Worm (Caenorhabditis elegans) whole organism, L1 larva: Measurements from ENCODE around the gene T28A8.2.

Experiments used
- Y116A8C.19 ChIP-seq: sonication (generic microtip); optimal IDR thresholded peaks from 2 replicates; lab custom pipeline; 2016; ENCODE audit warnings: missing compliant biosample characterization, missing genetic modification characterization, borderline replicate concordance
- alr-1 ChIP-seq: fragments of 200-800 bp; sonication (Bioruptor generic); optimal IDR thresholded peaks from 2 replicates; lab custom pipeline; 2018; ENCODE audit warnings: borderline replicate concordance, mild to moderate bottlenecking, missing genetic modification characterization, missing compliant biosample characterization
- aly-2 ChIP-seq: fragments of 150-350 bp; optimal IDR thresholded peaks from 2 replicates; lab custom pipeline; 2014; ENCODE audit warnings: missing biosample characterization, missing genetic modification characterization
- ama-1 ChIP-seq: fragments of 150-350 bp; optimal IDR thresholded peaks from 2 replicates; lab custom pipeline; 2014
- blmp-1 ChIP-seq: fragments of 150-350 bp; optimal IDR thresholded peaks from 2 replicates; lab custom pipeline; 2014; ENCODE audit warnings: missing biosample characterization, missing genetic modification characterization
- ceh-90 ChIP-seq: sonication (generic microtip); optimal IDR thresholded peaks from 2 replicates; lab custom pipeline; 2016; ENCODE audit warnings: missing genetic modification characterization, missing compliant biosample characterization
- efl-1 ChIP-seq, 4 experiments: fragments of 150-350 bp; optimal IDR thresholded peaks in 3 of 4; peaks in 1 of 4; 1 replicate in 1 of 4; 2 replicates in 3 of 4; lab custom pipeline; 2014; ENCODE audit warnings: missing biosample characterization in 2 of 4, missing genetic modification characterization in 2 of 4, missing genetic modification reagents in 2 of 4
- elt-3 ChIP-seq, 6 experiments: fragments of 150-350 bp in 1 of 6; sonication (generic microtip); optimal IDR thresholded peaks; 2 replicates each; lab custom pipeline; 2017 to 2018; ENCODE audit warnings: missing biosample characterization in 6 of 6, missing genetic modification characterization in 6 of 6, inconsistent platforms in 1 of 6
- fkh-10 ChIP-seq: sonication (generic microtip); optimal IDR thresholded peaks from 2 replicates; lab custom pipeline; 2017; ENCODE audit warnings: missing biosample characterization, missing genetic modification reagents, missing genetic modification characterization
- hpl-2 ChIP-seq: fragments of 150-350 bp; optimal IDR thresholded peaks from 2 replicates; lab custom pipeline; 2014; ENCODE audit warnings: missing biosample characterization, missing genetic modification reagents, missing genetic modification characterization
- irx-1 ChIP-seq: sonication (generic microtip); optimal IDR thresholded peaks from 2 replicates; lab custom pipeline; 2016; ENCODE audit warnings: missing genetic modification characterization, missing compliant biosample characterization
- lin-14 ChIP-seq: fragments of 200-800 bp; sonication (Bioruptor generic); optimal IDR thresholded peaks from 2 replicates; lab custom pipeline; 2018; ENCODE audit warnings: mild to moderate bottlenecking, missing genetic modification characterization, moderate library complexity, missing compliant biosample characterization
- lin-35 ChIP-seq, 2 experiments: fragments of 150-350 bp; optimal IDR thresholded peaks; 2 replicates each; lab custom pipeline; 2014; ENCODE audit warnings: missing biosample characterization in 2 of 2, missing genetic modification characterization in 2 of 2, missing genetic modification reagents in 2 of 2
- lin-39 ChIP-seq: fragments of 150-350 bp; optimal IDR thresholded peaks from 2 replicates; lab custom pipeline; 2014; ENCODE audit warnings: missing biosample characterization, missing genetic modification reagents, missing genetic modification characterization
- lsy-2 ChIP-seq, 2 experiments: fragments of 150-350 bp; optimal IDR thresholded peaks; 2 replicates each; lab custom pipeline; 2014; ENCODE audit warnings: missing biosample characterization in 2 of 2, missing genetic modification characterization in 2 of 2
- mdl-1 ChIP-seq, 2 experiments: fragments of 150-350 bp; optimal IDR thresholded peaks; 2 replicates each; lab custom pipeline; 2014 to 2017; ENCODE audit warnings: missing biosample characterization in 2 of 2, missing genetic modification characterization in 2 of 2, inconsistent platforms in 1 of 2
- mef-2 ChIP-seq: fragments of 150-350 bp; optimal IDR thresholded peaks from 2 replicates; lab custom pipeline; 2014; ENCODE audit warnings: missing biosample characterization, missing genetic modification characterization
- mep-1 ChIP-seq: fragments of 150-350 bp; optimal IDR thresholded peaks from 2 replicates; lab custom pipeline; 2014; ENCODE audit warnings: missing biosample characterization, missing genetic modification characterization
- nhr-20 ChIP-seq: sonication (generic microtip); optimal IDR thresholded peaks from 2 replicates; lab custom pipeline; 2016; ENCODE audit warnings: mild to moderate bottlenecking, missing genetic modification characterization, missing compliant biosample characterization
- nhr-76 ChIP-seq: sonication (generic microtip); optimal IDR thresholded peaks from 2 replicates; lab custom pipeline; 2017; ENCODE audit warnings: missing biosample characterization, missing genetic modification characterization
- nhr-90 ChIP-seq: sonication (generic microtip); optimal IDR thresholded peaks from 2 replicates; lab custom pipeline; 2016; ENCODE audit warnings: mild to moderate bottlenecking, missing genetic modification characterization, missing compliant biosample characterization; ENCODE audit not compliant: poor library complexity
- pag-3 ChIP-seq: sonication (generic microtip); optimal IDR thresholded peaks from 2 replicates; lab custom pipeline; 2017; ENCODE audit warnings: missing genetic modification characterization, mild to moderate bottlenecking, missing compliant biosample characterization, antibody characterized with exemption, borderline replicate concordance; ENCODE audit not compliant: insufficient read depth
- sptf-1 ChIP-seq: fragments of 150-350 bp; optimal IDR thresholded peaks from 2 replicates; lab custom pipeline; 2014; ENCODE audit warnings: missing biosample characterization, missing genetic modification characterization
- tbx-2 ChIP-seq: sonication (generic microtip); optimal IDR thresholded peaks from 2 replicates; lab custom pipeline; 2016; ENCODE audit warnings: missing genetic modification characterization, missing compliant biosample characterization
- vab-15 ChIP-seq: sonication (generic microtip); optimal IDR thresholded peaks from 2 replicates; lab custom pipeline; 2017; ENCODE audit warnings: missing genotype, mild to moderate bottlenecking, missing genetic modification characterization, missing compliant biosample characterization
- ztf-4 ChIP-seq: fragments of 150-350 bp; optimal IDR thresholded peaks from 2 replicates; lab custom pipeline; 2014; ENCODE audit warnings: missing biosample characterization, missing genetic modification characterization

Gene T28A8.2

ce11 chrIII:13530017-13530416, 34.5 kb upstream of the T28A8.2 start (continued):
- no peak for TF ChIP-seq ama-1 (lab: Kevin White, UChicago)

- TF ChIP-seq aly-2 (tag; lab: Kevin White, UChicago) (no peak), blmp-1 (tag; lab: Kevin White, UChicago) (peak; percentile 41), pag-3 (no peak)
Observed at ce11 chrIII:13528513-13529249, 33.2 kb upstream of the T28A8.2 start.

- TF ChIP-seq mdl-1 (tag; optimal IDR thresholded peaks at IDR 0.05; lab: Kevin White, UChicago) (no peak), aly-2 (tag; lab: Kevin White, UChicago) (no peak), lin-35 (GFP tag; optimal IDR thresholded peaks at IDR 0.05; lab: Kevin White, UChicago) (peak in 1 of 2 experiments; percentile 31), ceh-90 (tag; lab: Kevin White, UChicago) (no peak), nhr-90 (tag; lab: Kevin White, UChicago) (peak; percentile 0), vab-15 (no peak), efl-1 (optimal IDR thresholded peaks at IDR 0.05; lab: Kevin White, UChicago) (no peak), efl-1 (GFP tag; optimal IDR thresholded peaks at IDR 0.05 in 1 of 2; lab: Kevin White, UChicago) (peak in 1 of 2 experiments; percentile 88), mef-2 (tag; lab: Kevin White, UChicago) (no peak), mep-1 (tag; lab: Kevin White, UChicago) (no peak), Y116A8C.19 (tag; lab: Kevin White, UChicago) (no peak)
Observed at ce11 chrIII:13527424-13528097, 32.1 kb upstream of the T28A8.2 start, which contains the start of gene lron-13. TSS of gene lron-13 (plus strand) at chrIII:13527438.

- TF ChIP-seq lin-14 (GFP tag; lab: Kevin White, UChicago) (peak; percentile 23), fkh-10 (GFP tag; lab: Kevin White, UChicago) (peak; percentile 75), tbx-2 (tag; lab: Kevin White, UChicago) (no peak)
- TF ChIP-seq, all 84 proteins: peak for 2
Observed at ce11 chrIII:13526702-13527101, 31.2 kb upstream of the T28A8.2 start.

- no peak for TF ChIP-seq blmp-1 (tag; lab: Kevin White, UChicago)
- no peak for TF ChIP-seq Y116A8C.19 (tag; lab: Kevin White, UChicago)
- no peak for TF ChIP-seq elt-3 (tag; optimal IDR thresholded peaks at IDR 0.05; lab: Kevin White, UChicago)
- TF ChIP-seq nhr-20: no peak
- TF ChIP-seq hpl-2 (GFP tag; lab: Kevin White, UChicago): no peak
- TF ChIP-seq mep-1 (tag; lab: Kevin White, UChicago): no peak
Observed at ce11 chrIII:13526191-13526590, 30.7 kb upstream of the T28A8.2 start.

ce11 chrIII:13525118-13525839, 29.8 kb upstream of the T28A8.2 start:
- TF ChIP-seq efl-1 (optimal IDR thresholded peaks at IDR 0.05; lab: Kevin White, UChicago): no peak
- TF ChIP-seq efl-1 (GFP tag; optimal IDR thresholded peaks at IDR 0.05 in 1 of 2; lab: Kevin White, UChicago): peak in 1 of 2 experiments; percentile 6
- peak; percentile 11 for TF ChIP-seq alr-1 (tag; lab: Kevin White, UChicago)
- no peak for TF ChIP-seq irx-1

ce11 chrIII:13524021-13524420, 28.6 kb upstream of the T28A8.2 start, which contains the start of gene pod-1:
TSS of gene pod-1 (minus strand) at chrIII:13524121.
- TF ChIP-seq lin-35 (GFP tag; optimal IDR thresholded peaks at IDR 0.05; lab: Kevin White, UChicago) (no peak), mef-2 (tag; lab: Kevin White, UChicago) (no peak), ama-1 (lab: Kevin White, UChicago) (no peak), tbx-2 (tag; lab: Kevin White, UChicago) (no peak), nhr-76 (tag; lab: Kevin White, UChicago) (no peak), nhr-90 (tag; lab: Kevin White, UChicago) (no peak), lin-39 (tag; lab: Kevin White, UChicago) (no peak), ztf-4 (tag; lab: Kevin White, UChicago) (no peak), lsy-2 (tag; optimal IDR thresholded peaks at IDR 0.05; lab: Kevin White, UChicago) (no peak), irx-1 (no peak), sptf-1 (tag; lab: Kevin White, UChicago) (no peak), ceh-90 (tag; lab: Kevin White, UChicago) (no peak), pag-3 (no peak)
